Worm (Caenorhabditis elegans): ENCODE measurements around the gene T28C6.3.

Gene T28C6.3

ce11 chrIV:8794895-8795665, 25.1 kb upstream of the T28C6.3 start:
- TF ChIP-seq mep-1 (tag; optimal IDR thresholded peaks at IDR 0.05) (no peak), nhr-237 (tag; optimal IDR thresholded peaks at IDR 0.05) (no peak), hlh-1 (tag; optimal IDR thresholded peaks at IDR 0.05) (no peak), mab-5 (tag; optimal IDR thresholded peaks at IDR 0.05) (no peak), ceh-83 (GFP tag; optimal IDR thresholded peaks at IDR 0.05) (peak; percentile 52), ceh-43 (GFP tag; optimal IDR thresholded peaks at IDR 0.05) (no peak), flh-1 (GFP tag; optimal IDR thresholded peaks at IDR 0.05) (no peak), bed-3 (GFP tag; optimal IDR thresholded peaks at IDR 0.05) (no peak), lin-32 (GFP tag; optimal IDR thresholded peaks at IDR 0.05) (no peak), ham-2 (GFP tag; optimal IDR thresholded peaks at IDR 0.05) (no peak), nhr-76 (tag; optimal IDR thresholded peaks at IDR 0.05) (no peak), nhr-2 (tag; optimal IDR thresholded peaks at IDR 0.05) (no peak), unc-39 (tag; optimal IDR thresholded peaks at IDR 0.05) (no peak), drap-1 (GFP tag; optimal IDR thresholded peaks at IDR 0.05) (no peak), mls-2 (tag; optimal IDR thresholded peaks at IDR 0.05) (no peak), lin-13 (tag; optimal IDR thresholded peaks at IDR 0.05) (no peak), unc-120 (tag; optimal IDR thresholded peaks at IDR 0.05; ENCODE audit: poor library complexity, severe bottlenecking) (peak; percentile 18), sem-2 (GFP tag; optimal IDR thresholded peaks at IDR 0.05) (no peak), sptf-1 (tag; optimal IDR thresholded peaks at IDR 0.05) (peak; percentile 35)

- TF ChIP-seq ces-1 (GFP tag; optimal IDR thresholded peaks at IDR 0.05) (peak; percentile 50), bed-3 (GFP tag; optimal IDR thresholded peaks at IDR 0.05) (no peak)
Measured at ce11 chrIV:8796246-8796645, 23.9 kb upstream of the T28C6.3 start.

- TF ChIP-seq pha-4 (tag; optimal IDR thresholded peaks at IDR 0.05) (no peak), nhr-76 (tag; optimal IDR thresholded peaks at IDR 0.05) (no peak), nhr-237 (tag; optimal IDR thresholded peaks at IDR 0.05) (no peak), ces-1 (GFP tag; optimal IDR thresholded peaks at IDR 0.05) (no peak)
Measured at ce11 chrIV:8798255-8798654, 21.9 kb upstream of the T28C6.3 start, which contains the start of gene clec-182. Gene clec-182, minus strand, starts transcription at chrIV:8798355.

- TF ChIP-seq ztf-11 (tag; optimal IDR thresholded peaks at IDR 0.05) (no peak), tbx-8 (GFP tag; optimal IDR thresholded peaks at IDR 0.05) (no peak), elt-1 (tag; optimal IDR thresholded peaks at IDR 0.05; ENCODE audit: borderline replicate concordance, insufficient read depth) (no peak), blmp-1 (tag; optimal IDR thresholded peaks at IDR 0.05) (no peak), pha-4 (tag; optimal IDR thresholded peaks at IDR 0.05) (no peak), nhr-237 (tag; optimal IDR thresholded peaks at IDR 0.05) (no peak), mls-2 (tag; optimal IDR thresholded peaks at IDR 0.05) (no peak), ceh-39 (tag; optimal IDR thresholded peaks at IDR 0.05) (no peak), sem-2 (GFP tag; optimal IDR thresholded peaks at IDR 0.05) (no peak), mep-1 (tag; optimal IDR thresholded peaks at IDR 0.05) (no peak), sptf-1 (tag; optimal IDR thresholded peaks at IDR 0.05) (no peak), elt-3 (tag; optimal IDR thresholded peaks at IDR 0.05) (no peak)
Measured at ce11 chrIV:8807327-8807726, 12.8 kb upstream of the T28C6.3 start.

- TF ChIP-seq unc-120 (tag; optimal IDR thresholded peaks at IDR 0.05; ENCODE audit: poor library complexity, severe bottlenecking) (peak; percentile 59), sem-2 (GFP tag; optimal IDR thresholded peaks at IDR 0.05) (no peak), hlh-1 (tag; optimal IDR thresholded peaks at IDR 0.05) (peak; percentile 87), snpc-4 (tag; optimal IDR thresholded peaks at IDR 0.05) (no peak), unc-62 (GFP tag; optimal IDR thresholded peaks at IDR 0.05) (peak; percentile 11), blmp-1 (tag; optimal IDR thresholded peaks at IDR 0.05) (no peak), pha-4 (tag; optimal IDR thresholded peaks at IDR 0.05) (no peak), nhr-237 (tag; optimal IDR thresholded peaks at IDR 0.05) (no peak), nhr-28 (tag; optimal IDR thresholded peaks at IDR 0.05) (no peak)
Measured at ce11 chrIV:8813614-8814013, 6.5 kb upstream of the T28C6.3 start, which contains the start of gene exc-5. Gene exc-5, minus strand, starts transcription at chrIV:8813670.

All from whole organism, mixed stage, embryonic.